Worm (Caenorhabditis elegans) whole organism, young adult: ENCODE results near the gene str-86.

Experiments used
- F10E7.11 ChIP-seq: sonication (generic microtip); optimal IDR thresholded peaks from 2 replicates; lab custom pipeline; 2017; ENCODE audit warnings: mild to moderate bottlenecking, missing genetic modification characterization, moderate library complexity, missing compliant biosample characterization
- F33H1.4 ChIP-seq: fragments of 200-800 bp; sonication (Bioruptor generic); IDR thresholded peaks from 2 replicates; pipeline ENCODE4 v1.3.6; 2022; ENCODE audit warnings: missing genetic modification reagents, missing genetic modification characterization, missing compliant biosample characterization
- K11D2.4 ChIP-seq: fragments of 200-800 bp; sonication (Bioruptor generic); IDR thresholded peaks from 2 replicates; pipeline ENCODE4 v1.3.6; 2022; ENCODE audit warnings: missing genetic modification reagents, missing genetic modification characterization, missing compliant biosample characterization
- Y79H2A.3 ChIP-seq: fragments of 200-800 bp; sonication (Bioruptor generic); conservative IDR thresholded peaks from 2 replicates; pipeline ENCODE4 v1.3.6; 2022; ENCODE audit warnings: missing genetic modification reagents, missing genetic modification characterization, missing compliant biosample characterization
- ama-1 ChIP-seq, 3 experiments: fragments of 150-350 bp in 1 of 3; sonication (generic microtip) in 2 of 3; optimal IDR thresholded peaks; 2 replicates each; lab custom pipeline; 2014 to 2018; ENCODE audit warnings: missing biosample characterization in 2 of 3, missing genetic modification characterization in 2 of 3, missing genetic modification reagents in 2 of 3
- hsf-1 ChIP-seq: fragments of 200-800 bp; sonication (Bioruptor generic); IDR thresholded peaks from 2 replicates; pipeline ENCODE4 v1.3.6; 2022; ENCODE audit warnings: missing genetic modification reagents, missing genetic modification characterization, missing compliant biosample characterization
- lin-40 ChIP-seq: sonication (generic microtip); optimal IDR thresholded peaks from 2 replicates; lab custom pipeline; 2016; ENCODE audit warnings: missing genetic modification characterization, mild to moderate bottlenecking, missing compliant biosample characterization, missing genotype, missing genetic modification reagents
- nfya-1 ChIP-seq: sonication (generic microtip); optimal IDR thresholded peaks from 2 replicates; lab custom pipeline; 2017; ENCODE audit warnings: antibody characterized with exemption, missing compliant biosample characterization, missing genetic modification characterization, borderline replicate concordance; ENCODE audit not compliant: insufficient read depth
- nfyb-1 ChIP-seq: fragments of 200-800 bp; sonication (Bioruptor generic); IDR thresholded peaks from 2 replicates; pipeline ENCODE4 v1.3.6; 2022; ENCODE audit warnings: missing genetic modification reagents, missing genetic modification characterization, missing compliant biosample characterization
- snpc-3.4 ChIP-seq: sonication (generic microtip); optimal IDR thresholded peaks from 2 replicates; lab custom pipeline; 2017; ENCODE audit warnings: missing genetic modification characterization, mild to moderate bottlenecking, missing compliant biosample characterization, antibody characterized with exemption, moderate library complexity, missing genotype, missing genetic modification reagents
- ztf-22 ChIP-seq: fragments of 200-800 bp; sonication (Bioruptor generic); optimal IDR thresholded peaks from 2 replicates; lab custom pipeline; 2018; ENCODE audit warnings: mild to moderate bottlenecking, missing genetic modification characterization, moderate library complexity, missing compliant biosample characterization

DNA sequence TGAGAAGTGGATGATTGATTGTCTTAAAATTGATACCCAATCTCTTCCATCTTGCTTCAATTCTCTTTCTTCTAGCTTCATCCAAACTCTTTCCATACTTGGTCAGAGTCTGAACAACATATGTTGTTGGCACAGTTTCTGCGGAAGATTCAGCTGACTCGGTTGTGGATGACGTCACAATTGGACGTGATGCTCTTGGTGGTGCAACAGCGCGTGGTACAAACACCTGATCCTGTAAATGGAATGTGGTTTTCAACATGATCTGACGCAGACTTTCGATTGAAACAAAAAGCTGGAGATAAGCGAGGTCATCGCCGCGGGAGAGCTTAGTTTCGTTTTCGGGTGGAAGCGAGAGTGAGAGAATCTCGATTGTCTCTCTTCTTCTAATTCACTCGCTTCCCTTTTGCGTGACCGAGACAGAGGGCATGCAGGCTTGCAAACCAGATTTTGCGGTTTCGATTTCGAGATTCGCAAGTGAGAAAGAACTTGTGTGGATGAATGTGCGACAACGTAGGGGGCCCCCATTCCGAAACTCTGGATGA is 41.0 kb downstream of the str-86 start:
- TF ChIP-seq K11D2.4 (GFP tag; lab: Robert Waterston, UW) (no peak), ama-1 (optimal IDR thresholded peaks at IDR 0.05; lab: Kevin White, UChicago) (no peak), ama-1 (GFP tag; optimal IDR thresholded peaks at IDR 0.05; lab: Kevin White, UChicago) (no peak), Y79H2A.3 (GFP tag; lab: Robert Waterston, UW) (no peak), F33H1.4 (GFP tag; lab: Robert Waterston, UW) (no peak), nfyb-1 (no peak), F10E7.11 (tag; lab: Kevin White, UChicago) (no peak), snpc-3.4 (tag; lab: Kevin White, UChicago) (no peak), ztf-22 (GFP tag; lab: Kevin White, UChicago) (no peak), nfya-1 (no peak), lin-40 (tag; lab: Kevin White, UChicago) (no peak), hsf-1 (GFP tag; lab: Robert Waterston, UW) (no peak)
